Worm (Caenorhabditis elegans): Measurements from ENCODE around the gene C04E6.8.

C04E6.8 gene

ce11 chrV:5840939-5841338, 42.7 kb downstream of the C04E6.8 start:
- TF ChIP-seq lim-6 (tag; optimal IDR thresholded peaks at IDR 0.05): no peak

ce11 chrV:5838576-5839366, 44.9 kb downstream of the C04E6.8 start, which contains the start of gene F26F12.2:
Gene F26F12.2, minus strand, starts transcription at chrV:5838613.
- no peak for TF ChIP-seq ceh-9 (tag; optimal IDR thresholded peaks at IDR 0.05)
- no peak for TF ChIP-seq lim-6 (tag; optimal IDR thresholded peaks at IDR 0.05)
- no peak for TF ChIP-seq rnt-1 (tag; optimal IDR thresholded peaks at IDR 0.05)
- no peak for TF ChIP-seq ahr-1 (tag; optimal IDR thresholded peaks at IDR 0.05)
- TF ChIP-seq fkh-10 (GFP tag; optimal IDR thresholded peaks at IDR 0.05): no peak
- no peak for TF ChIP-seq ceh-48 (tag; optimal IDR thresholded peaks at IDR 0.05)
- TF ChIP-seq hlh-8 (tag; optimal IDR thresholded peaks at IDR 0.05): no peak
- no peak for TF ChIP-seq unc-55 (GFP tag; optimal IDR thresholded peaks at IDR 0.05)
- TF ChIP-seq mec-3 (tag; optimal IDR thresholded peaks at IDR 0.05; ENCODE audit: borderline replicate concordance): no peak
- no peak for TF ChIP-seq ceh-34 (tag; optimal IDR thresholded peaks at IDR 0.05)
- no peak for TF ChIP-seq lin-11 (tag; optimal IDR thresholded peaks at IDR 0.05)
- no peak for TF ChIP-seq unc-86 (tag; optimal IDR thresholded peaks at IDR 0.05)

ce11 chrV:5836616-5836982, 47.0 kb downstream of the C04E6.8 start, which contains the start of gene col-140:
Gene col-140, minus strand, starts transcription at chrV:5836834.
- TF ChIP-seq ceh-30 (tag; optimal IDR thresholded peaks at IDR 0.05): no peak

- TF ChIP-seq hlh-13 (GFP tag; optimal IDR thresholded peaks at IDR 0.05): no peak
- TF ChIP-seq elt-4 (tag; optimal IDR thresholded peaks at IDR 0.05): no peak
- TF ChIP-seq nhr-232 (tag; optimal IDR thresholded peaks at IDR 0.05): no peak
- peak; percentile 17 for TF ChIP-seq ceh-34 (tag; optimal IDR thresholded peaks at IDR 0.05)
- TF ChIP-seq hlh-6 (tag; optimal IDR thresholded peaks at IDR 0.05): no peak
- no peak for TF ChIP-seq ets-4 (tag; optimal IDR thresholded peaks at IDR 0.05)
- peak; percentile 64 for TF ChIP-seq mec-3 (tag; optimal IDR thresholded peaks at IDR 0.05; ENCODE audit: borderline replicate concordance)
- TF ChIP-seq C08G9.2 (tag; optimal IDR thresholded peaks at IDR 0.05): peak; percentile 1
- no peak for TF ChIP-seq pros-1 (tag; optimal IDR thresholded peaks at IDR 0.05)
- no peak for TF ChIP-seq lin-11 (tag; optimal IDR thresholded peaks at IDR 0.05)
Measured at ce11 chrV:5835979-5836615, 47.5 kb downstream of the C04E6.8 start.

- TF ChIP-seq F13H6.1 (tag; optimal IDR thresholded peaks at IDR 0.05) (no peak), eyg-1 (tag; optimal IDR thresholded peaks at IDR 0.05) (no peak), ceh-30 (tag; optimal IDR thresholded peaks at IDR 0.05) (no peak), hlh-30 (tag; optimal IDR thresholded peaks at IDR 0.05; ENCODE audit: insufficient read depth) (no peak), unc-42 (tag; optimal IDR thresholded peaks at IDR 0.05) (no peak)
Measured at ce11 chrV:5835397-5835796, 48.2 kb downstream of the C04E6.8 start.

ce11 chrV:5833531-5833930, 50.1 kb downstream of the C04E6.8 start, which contains the start of gene srh-76:
Gene srh-76, plus strand, starts transcription at chrV:5833831.
- TF ChIP-seq ztf-16 (tag; optimal IDR thresholded peaks at IDR 0.05) (no peak), fkh-10 (GFP tag; optimal IDR thresholded peaks at IDR 0.05) (no peak), ets-4 (tag; optimal IDR thresholded peaks at IDR 0.05) (no peak), Y22D7AL.16 (tag; optimal IDR thresholded peaks at IDR 0.05) (no peak)

ce11 chrV:5832799-5833198, 50.8 kb downstream of the C04E6.8 start:
- TF ChIP-seq hlh-15 (tag; optimal IDR thresholded peaks at IDR 0.05) (no peak), pha-4 (tag; optimal IDR thresholded peaks at IDR 0.05) (no peak), ahr-1 (tag; optimal IDR thresholded peaks at IDR 0.05) (no peak), ama-1 (optimal IDR thresholded peaks at IDR 0.05) (peak; percentile 51), elt-4 (tag; optimal IDR thresholded peaks at IDR 0.05) (no peak)

All from whole organism, late embryonic.